Fruit fly (Drosophila melanogaster) whole organism: Measurements from ENCODE around the gene Kah.

Experiments
- CG8478 ChIP-seq: fragments of >200 bp; optimal IDR thresholded peaks from 2 replicates; lab custom pipeline; 2018; ENCODE audit warnings: inconsistent platforms
- Dll ChIP-seq: fragments of >200 bp; optimal IDR thresholded peaks from 2 replicates; lab custom pipeline; 2017
- psq ChIP-seq: fragments of >200 bp; optimal IDR thresholded peaks from 2 replicates; lab custom pipeline; 2017
- usp ChIP-seq: fragments of >200 bp; optimal IDR thresholded peaks from 2 replicates; lab custom pipeline; 2017; ENCODE audit warnings: missing biosample characterization, missing genetic modification characterization, mixed read lengths

- TF ChIP-seq Dll (lab: Kevin White, UChicago) = peak; percentile 77
- TF ChIP-seq CG8478 (lab: Kevin White, UChicago) = peak; percentile 15
- TF ChIP-seq usp = no peak
- no peak for TF ChIP-seq psq (lab: Kevin White, UChicago)
These were observed 27.5 kb upstream of the Kah start for dm6 chr3L:616482-617148.
